Worm (Caenorhabditis elegans) whole organism, mixed stage, embryonic: ENCODE data around the gene clx-1.

ENCODE experiments used
- M03D4.4 ChIP-seq: sonication (generic microtip); optimal IDR thresholded peaks from 2 replicates; lab custom pipeline; 2017; ENCODE audit warnings: mild to moderate bottlenecking, missing genetic modification characterization, missing compliant biosample characterization
- bed-3 ChIP-seq: fragments of 200-800 bp; sonication (Bioruptor generic); optimal IDR thresholded peaks from 3 replicates; lab custom pipeline; 2018; ENCODE audit warnings: mild to moderate bottlenecking, missing genetic modification characterization, moderate library complexity, missing compliant biosample characterization
- blmp-1 ChIP-seq: fragments of 150-350 bp; optimal IDR thresholded peaks from 2 replicates; lab custom pipeline; 2014; ENCODE audit warnings: missing biosample characterization, missing genetic modification characterization
- ceh-39 ChIP-seq: fragments of 150-350 bp; optimal IDR thresholded peaks from 2 replicates; lab custom pipeline; 2014; ENCODE audit warnings: missing biosample characterization, missing genetic modification characterization
- ceh-43 ChIP-seq: fragments of 200-800 bp; sonication (Bioruptor generic); optimal IDR thresholded peaks from 2 replicates; lab custom pipeline; 2018; ENCODE audit warnings: mild to moderate bottlenecking, missing genetic modification characterization, moderate library complexity, missing compliant biosample characterization
- ceh-83 ChIP-seq: fragments of 200-800 bp; sonication (Bioruptor generic); optimal IDR thresholded peaks from 2 replicates; lab custom pipeline; 2018; ENCODE audit warnings: mild to moderate bottlenecking, missing genetic modification characterization, missing compliant biosample characterization
- ces-1 ChIP-seq: fragments of 150-350 bp; optimal IDR thresholded peaks from 2 replicates; lab custom pipeline; 2014; ENCODE audit warnings: missing biosample characterization, missing genetic modification reagents, missing genetic modification characterization
- cnd-1 ChIP-seq: fragments of 200-800 bp; sonication (Bioruptor generic); optimal IDR thresholded peaks from 2 replicates; lab custom pipeline; 2018; ENCODE audit warnings: mild to moderate bottlenecking, missing genetic modification characterization, missing compliant biosample characterization
- elt-1 ChIP-seq: sonication (generic microtip); optimal IDR thresholded peaks from 2 replicates; lab custom pipeline; 2017; ENCODE audit warnings: missing genetic modification characterization, mild to moderate bottlenecking, missing compliant biosample characterization, antibody characterized with exemption, moderate library complexity, borderline replicate concordance; ENCODE audit not compliant: insufficient read depth
- elt-3 ChIP-seq: fragments of 150-350 bp; optimal IDR thresholded peaks from 2 replicates; lab custom pipeline; 2014; ENCODE audit warnings: missing biosample characterization, missing genetic modification characterization
- flh-1 ChIP-seq: fragments of 200-800 bp; sonication (Bioruptor generic); optimal IDR thresholded peaks from 2 replicates; lab custom pipeline; 2018; ENCODE audit warnings: mild to moderate bottlenecking, missing genetic modification characterization, moderate library complexity, missing compliant biosample characterization
- ham-2 ChIP-seq: fragments of 200-800 bp; sonication (Bioruptor generic); optimal IDR thresholded peaks from 2 replicates; lab custom pipeline; 2018; ENCODE audit warnings: mild to moderate bottlenecking, missing genetic modification characterization, missing compliant biosample characterization
- hlh-1 ChIP-seq: fragments of 150-350 bp; optimal IDR thresholded peaks from 2 replicates; lab custom pipeline; 2014; ENCODE audit warnings: missing biosample characterization, missing genetic modification reagents, missing genetic modification characterization
- lin-32 ChIP-seq: fragments of 200-800 bp; sonication (Bioruptor generic); optimal IDR thresholded peaks from 2 replicates; lab custom pipeline; 2018; ENCODE audit warnings: mild to moderate bottlenecking, missing genetic modification characterization, missing compliant biosample characterization
- lsy-2 ChIP-seq: fragments of 150-350 bp; optimal IDR thresholded peaks from 2 replicates; lab custom pipeline; 2014; ENCODE audit warnings: missing biosample characterization, missing genetic modification characterization
- mab-5 ChIP-seq: fragments of 150-350 bp; optimal IDR thresholded peaks from 2 replicates; lab custom pipeline; 2014; ENCODE audit warnings: missing biosample characterization, missing genetic modification characterization
- mep-1 ChIP-seq: fragments of 150-350 bp; optimal IDR thresholded peaks from 2 replicates; lab custom pipeline; 2017; ENCODE audit warnings: missing biosample characterization, missing genetic modification reagents, missing genetic modification characterization, inconsistent platforms
- mls-2 ChIP-seq: sonication (generic microtip); optimal IDR thresholded peaks from 2 replicates; lab custom pipeline; 2016; ENCODE audit warnings: mild to moderate bottlenecking, missing genetic modification characterization, moderate library complexity, missing compliant biosample characterization
- nhr-12 ChIP-seq: fragments of 150-350 bp; optimal IDR thresholded peaks from 2 replicates; lab custom pipeline; 2014; ENCODE audit warnings: missing biosample characterization, missing genetic modification characterization
- nhr-2 ChIP-seq: fragments of 150-350 bp; optimal IDR thresholded peaks from 2 replicates; lab custom pipeline; 2014; ENCODE audit warnings: missing biosample characterization, missing genetic modification characterization
- nhr-237 ChIP-seq: fragments of 150-350 bp; optimal IDR thresholded peaks from 2 replicates; lab custom pipeline; 2014; ENCODE audit warnings: missing biosample characterization, missing genetic modification characterization
- nhr-28 ChIP-seq: fragments of 150-350 bp; optimal IDR thresholded peaks from 2 replicates; lab custom pipeline; 2014; ENCODE audit warnings: missing biosample characterization, missing genetic modification characterization
- nhr-76 ChIP-seq: sonication (generic microtip); optimal IDR thresholded peaks from 2 replicates; lab custom pipeline; 2017; ENCODE audit warnings: missing biosample characterization, missing genetic modification characterization
- pha-4 ChIP-seq: fragments of 150-350 bp; optimal IDR thresholded peaks from 2 replicates; lab custom pipeline; 2018; ENCODE audit warnings: missing biosample characterization, missing genetic modification reagents, missing genetic modification characterization
- sem-2 ChIP-seq: fragments of 200-800 bp; sonication (Bioruptor generic); optimal IDR thresholded peaks from 2 replicates; lab custom pipeline; 2018; ENCODE audit warnings: mild to moderate bottlenecking, missing genetic modification characterization, missing compliant biosample characterization
- snpc-4 ChIP-seq: fragments of 150-350 bp; optimal IDR thresholded peaks from 2 replicates; lab custom pipeline; 2014; ENCODE audit warnings: missing biosample characterization, missing genetic modification characterization
- sptf-1 ChIP-seq: sonication (generic microtip); optimal IDR thresholded peaks from 2 replicates; lab custom pipeline; 2017; ENCODE audit warnings: mild to moderate bottlenecking, missing genetic modification characterization, moderate library complexity, missing compliant biosample characterization
- tbx-8 ChIP-seq: fragments of 200-800 bp; sonication (Bioruptor generic); optimal IDR thresholded peaks from 2 replicates; lab custom pipeline; 2018; ENCODE audit warnings: mild to moderate bottlenecking, missing genetic modification characterization, moderate library complexity, missing compliant biosample characterization
- unc-120 ChIP-seq: sonication (generic microtip); optimal IDR thresholded peaks from 2 replicates; lab custom pipeline; 2017; ENCODE audit warnings: missing genetic modification characterization, missing compliant biosample characterization; ENCODE audit not compliant: poor library complexity, severe bottlenecking
- unc-39 ChIP-seq: fragments of 150-350 bp; optimal IDR thresholded peaks from 2 replicates; lab custom pipeline; 2014; ENCODE audit warnings: missing biosample characterization, missing genetic modification characterization
- unc-62 ChIP-seq: fragments of 150-350 bp; optimal IDR thresholded peaks from 2 replicates; lab custom pipeline; 2014; ENCODE audit warnings: missing biosample characterization, missing genetic modification reagents, missing genetic modification characterization
- zip-8 ChIP-seq: fragments of 150-350 bp; optimal IDR thresholded peaks from 2 replicates; lab custom pipeline; 2014; ENCODE audit warnings: missing biosample characterization, missing genetic modification characterization

The clx-1 gene

ce11 chrIV:7759527-7759926 is 25.1 kb downstream of the clx-1 start, which contains the start of gene dsb-3:
Gene dsb-3 (minus strand): TSS chrIV:7759627.
- TF ChIP-seq flh-1 (GFP tag; lab: Kevin White, UChicago) (no peak), sptf-1 (no peak), M03D4.4 (tag; lab: Kevin White, UChicago) (no peak), ham-2 (GFP tag; lab: Kevin White, UChicago) (no peak), nhr-76 (tag; lab: Kevin White, UChicago) (no peak), snpc-4 (tag; lab: Kevin White, UChicago) (no peak), zip-8 (tag; lab: Kevin White, UChicago) (no peak), ces-1 (GFP tag; lab: Kevin White, UChicago) (no peak), nhr-28 (tag; lab: Kevin White, UChicago) (no peak), unc-39 (tag; lab: Kevin White, UChicago) (no peak), sem-2 (GFP tag; lab: Kevin White, UChicago) (no peak), tbx-8 (GFP tag; lab: Kevin White, UChicago) (no peak)

ce11 chrIV:7760117-7760516 is 25.7 kb downstream of the clx-1 start, which contains the start of gene del-7:
Gene del-7 (plus strand): TSS chrIV:7760417.
- no peak for TF ChIP-seq pha-4
- no peak for TF ChIP-seq lin-32
- no peak for TF ChIP-seq M03D4.4 (tag; lab: Kevin White, UChicago)
- no peak for TF ChIP-seq nhr-237
- no peak for TF ChIP-seq mab-5 (tag; lab: Kevin White, UChicago)
- no peak for TF ChIP-seq blmp-1 (tag; lab: Kevin White, UChicago)
- TF ChIP-seq ceh-83 (GFP tag; lab: Kevin White, UChicago), result no peak
- TF ChIP-seq cnd-1, result no peak
- no peak for TF ChIP-seq elt-3
- TF ChIP-seq unc-120 (tag; lab: Kevin White, UChicago), result no peak
- TF ChIP-seq ceh-39 (tag; lab: Kevin White, UChicago), result no peak
- TF ChIP-seq zip-8 (tag; lab: Kevin White, UChicago), result no peak
- no peak for TF ChIP-seq nhr-76 (tag; lab: Kevin White, UChicago)
- no peak for TF ChIP-seq nhr-12
- no peak for TF ChIP-seq ces-1 (GFP tag; lab: Kevin White, UChicago)
- no peak for TF ChIP-seq mep-1 (tag; lab: Kevin White, UChicago)
- TF ChIP-seq, all 35 proteins: peak for 0

- no peak for TF ChIP-seq nhr-76 (tag; lab: Kevin White, UChicago)
- no peak for TF ChIP-seq ceh-39 (tag; lab: Kevin White, UChicago)
- no peak for TF ChIP-seq mep-1 (tag; lab: Kevin White, UChicago)
- TF ChIP-seq mab-5 (tag; lab: Kevin White, UChicago), result no peak
- TF ChIP-seq, all 35 proteins: peak for 0
These were observed 29.3 kb downstream of the clx-1 start, which contains the start of the genes C46A5.6 and C46A5.1 for ce11 chrIV:7763748-7764147. Gene C46A5.6 (minus strand): TSS chrIV:7763848. Gene C46A5.1 (plus strand): TSS chrIV:7763931.

ce11 chrIV:7764319-7764718 is 29.9 kb downstream of the clx-1 start:
- TF ChIP-seq unc-62, result no peak
- TF ChIP-seq nhr-76 (tag; lab: Kevin White, UChicago), result no peak
- TF ChIP-seq mls-2 (tag; lab: Kevin White, UChicago), result no peak
- TF ChIP-seq elt-1 (tag; lab: Kevin White, UChicago), result no peak
- no peak for TF ChIP-seq flh-1 (GFP tag; lab: Kevin White, UChicago)
- no peak for TF ChIP-seq cnd-1
- no peak for TF ChIP-seq unc-120 (tag; lab: Kevin White, UChicago)
- TF ChIP-seq nhr-237, result no peak
- TF ChIP-seq ham-2 (GFP tag; lab: Kevin White, UChicago), result no peak
- TF ChIP-seq ceh-43 (GFP tag; lab: Kevin White, UChicago), result no peak
- no peak for TF ChIP-seq nhr-28 (tag; lab: Kevin White, UChicago)
- TF ChIP-seq ceh-39 (tag; lab: Kevin White, UChicago), result no peak
- no peak for TF ChIP-seq unc-39 (tag; lab: Kevin White, UChicago)
- TF ChIP-seq bed-3 (GFP tag; lab: Kevin White, UChicago), result no peak
- TF ChIP-seq elt-3, result no peak
- no peak for TF ChIP-seq ceh-83 (GFP tag; lab: Kevin White, UChicago)
- TF ChIP-seq snpc-4 (tag; lab: Kevin White, UChicago), result no peak
- TF ChIP-seq hlh-1, result no peak

ce11 chrIV:7770162-7770561 is 35.7 kb downstream of the clx-1 start, which contains the start of gene rdl-1:
Gene rdl-1 (minus strand): TSS chrIV:7770262.
- TF ChIP-seq blmp-1 (tag; lab: Kevin White, UChicago), result no peak
- no peak for TF ChIP-seq pha-4
- TF ChIP-seq nhr-12, result no peak
- TF ChIP-seq cnd-1, result no peak
- no peak for TF ChIP-seq unc-120 (tag; lab: Kevin White, UChicago)
- no peak for TF ChIP-seq ces-1 (GFP tag; lab: Kevin White, UChicago)
- TF ChIP-seq flh-1 (GFP tag; lab: Kevin White, UChicago), result no peak
- TF ChIP-seq nhr-237, result no peak
- TF ChIP-seq nhr-2 (tag; lab: Kevin White, UChicago), result no peak
- TF ChIP-seq nhr-76 (tag; lab: Kevin White, UChicago), result no peak
- TF ChIP-seq mls-2 (tag; lab: Kevin White, UChicago), result no peak
- no peak for TF ChIP-seq hlh-1
- TF ChIP-seq lin-32, result no peak
- TF ChIP-seq mab-5 (tag; lab: Kevin White, UChicago), result no peak
- TF ChIP-seq lsy-2 (tag; lab: Kevin White, UChicago), result no peak
- TF ChIP-seq bed-3 (GFP tag; lab: Kevin White, UChicago), result no peak
